Fruit fly (Drosophila melanogaster) Kc167 (cell line): Measurements from ENCODE around the gene CG31904.
"Not testable (repeated sequence)": the region's sequence is repeated elsewhere in the genome, so short reads cannot be mapped to it uniquely, and the experiment has no call there.

Experiments used
- Myc ChIP-seq: fragments of >200 bp; optimal IDR thresholded peaks from 2 replicates; lab custom pipeline; 2017; ENCODE audit warnings: missing external identifiers
- Sin3A ChIP-seq: fragments of >200 bp; optimal IDR thresholded peaks from 2 replicates; lab custom pipeline; 2018; ENCODE audit warnings: missing external identifiers
- h ChIP-seq: fragments of >200 bp; optimal IDR thresholded peaks from 3 replicates; lab custom pipeline; 2018; ENCODE audit warnings: missing external identifiers
- insv ChIP-seq: fragments of >200 bp; optimal IDR thresholded peaks from 3 replicates; lab custom pipeline; 2018; ENCODE audit warnings: missing external identifiers
- psq ChIP-seq: fragments of >200 bp; optimal IDR thresholded peaks from 2 replicates; lab custom pipeline; 2017; ENCODE audit warnings: missing external identifiers
- ttk ChIP-seq: sonication (Bioruptor generic); optimal IDR thresholded peaks from 2 replicates; lab custom pipeline; 2017; ENCODE audit warnings: missing external identifiers

Gene CG31904

DNA sequence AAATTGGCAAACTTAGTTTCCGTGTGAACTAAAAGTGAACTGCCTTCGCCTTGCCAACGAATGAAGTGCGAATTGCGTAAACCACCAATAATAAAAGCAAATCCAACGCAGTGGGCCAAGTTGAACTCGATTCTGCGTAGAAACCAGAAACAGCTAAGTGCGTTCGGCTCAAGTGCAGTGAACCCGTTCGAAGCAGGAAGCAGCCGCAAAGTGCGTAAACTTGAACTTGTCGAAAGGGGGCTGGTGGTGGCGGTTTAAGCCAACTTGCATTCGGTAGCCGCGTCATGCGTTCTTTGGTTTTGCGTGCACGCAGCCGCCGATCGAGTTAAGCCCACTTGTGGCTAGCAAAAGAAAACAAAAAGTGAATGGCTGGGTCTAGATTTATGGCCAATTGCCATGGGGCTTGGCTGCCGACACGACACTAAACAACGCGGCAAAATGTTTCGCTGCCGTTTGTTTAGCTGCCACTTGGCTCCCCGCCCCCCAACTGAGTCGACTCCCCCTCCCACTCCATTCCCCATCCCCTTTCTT lies 12.1 kb upstream of the CG31904 start:
- TF ChIP-seq psq (lab: Kevin White, UChicago) (no peak), Myc (no peak), Sin3A (no peak), h (lab: Kevin White, UChicago) (no peak), insv (no peak), ttk (no peak)

DNA sequence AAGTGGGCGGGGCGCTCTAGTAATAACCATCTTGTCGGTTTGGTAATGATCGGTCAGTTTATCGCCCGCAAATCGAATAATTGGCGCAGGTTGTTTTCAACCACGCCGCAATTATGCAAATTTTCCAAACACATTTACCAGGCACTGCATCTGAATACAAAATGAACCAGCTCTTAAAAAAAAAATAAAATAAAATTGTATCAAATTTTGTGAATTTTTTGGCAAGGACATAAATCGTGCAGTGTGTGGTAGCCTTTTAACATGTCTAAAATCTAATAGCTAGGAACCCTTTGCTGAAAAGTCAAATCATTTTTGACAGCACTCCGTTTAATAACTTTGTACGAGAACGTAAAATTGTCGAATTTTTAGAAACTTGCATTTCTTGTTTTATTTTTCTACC lies 8.4 kb upstream of the CG31904 start, which contains the start of gene ATPsynGL:
ATPsynGL (plus strand) TSS at position 301 of the 400 bp plus-strand sequence.
- TF ChIP-seq psq (lab: Kevin White, UChicago) (no peak), insv (no peak), ttk (no peak), h (lab: Kevin White, UChicago) (no peak), Sin3A (no peak), Myc (no peak)

DNA sequence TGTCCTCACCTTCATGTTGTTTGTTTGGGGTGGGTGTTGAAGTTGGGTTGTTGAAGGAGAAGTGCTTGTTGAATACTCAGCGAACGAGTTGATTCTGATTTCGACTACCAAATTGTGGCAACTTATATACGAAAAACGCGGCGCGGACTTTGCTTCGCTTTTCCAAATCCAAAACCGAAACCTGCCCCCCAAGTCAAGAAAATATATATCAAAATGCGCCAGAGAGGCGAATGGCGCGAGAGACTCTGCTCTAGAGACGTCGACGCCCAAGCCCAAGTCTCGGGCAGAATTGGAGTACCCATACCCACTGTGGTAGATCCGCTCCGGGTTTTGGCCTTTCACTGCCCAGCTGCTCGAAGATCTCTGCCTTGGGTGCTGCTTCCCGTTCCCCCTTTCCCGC lies 6.1 kb upstream of the CG31904 start, which contains the start of gene CG7214:
CG7214 (minus strand) TSS at position 101 of the 400 bp plus-strand sequence.
- TF ChIP-seq ttk (no peak), Sin3A (no peak), h (lab: Kevin White, UChicago) (no peak), insv (no peak), psq (lab: Kevin White, UChicago) (no peak), Myc (no peak)

DNA sequence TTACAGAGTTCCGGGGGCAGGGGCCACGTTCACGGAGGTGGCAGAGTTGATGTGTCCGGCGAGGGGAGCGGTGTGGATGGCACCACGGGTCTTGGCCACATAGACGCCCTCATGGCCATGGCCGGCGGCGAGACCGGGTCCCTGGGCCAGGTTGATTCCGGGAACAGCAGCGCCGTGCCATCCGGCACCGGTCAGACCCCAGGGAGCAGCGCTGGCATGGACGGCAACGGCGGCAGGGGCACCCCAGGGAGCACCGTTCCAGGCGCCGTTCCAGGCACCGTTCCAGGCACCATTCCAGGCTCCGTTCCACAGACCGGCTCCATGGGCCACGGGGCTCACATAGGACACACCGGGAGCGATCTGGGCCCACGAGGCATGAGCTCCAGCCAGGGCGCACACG lies 5.6 kb upstream of the CG31904 start:
- no peak for TF ChIP-seq psq (lab: Kevin White, UChicago)
- no peak for TF ChIP-seq Myc
- TF ChIP-seq ttk: no peak
- no peak for TF ChIP-seq insv

DNA sequence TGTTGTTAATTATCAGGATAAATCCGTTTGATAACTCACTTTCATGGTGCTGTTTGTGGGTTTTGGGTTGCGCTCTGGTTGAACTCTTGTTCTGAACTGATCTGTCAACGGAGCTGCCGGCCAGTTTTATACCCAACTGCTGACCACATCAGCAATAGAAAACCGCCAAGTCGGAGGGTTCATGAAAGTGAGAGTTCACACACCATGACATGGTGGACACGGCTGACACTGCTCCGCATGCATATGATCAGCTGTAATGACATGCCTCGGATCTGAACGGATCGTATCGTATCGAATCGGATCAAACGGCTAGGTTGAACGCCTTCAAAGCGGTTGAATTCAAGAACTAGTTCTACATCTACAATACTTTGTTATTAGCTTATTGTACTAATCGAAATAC lies 2.8 kb upstream of the CG31904 start, which contains the start of gene Acp1:
Acp1 (minus strand) TSS at position 101 of the 400 bp plus-strand sequence.
- no peak for TF ChIP-seq psq (lab: Kevin White, UChicago)
- no peak for TF ChIP-seq Myc
- TF ChIP-seq Sin3A: no peak
- TF ChIP-seq h (lab: Kevin White, UChicago): no peak
- no peak for TF ChIP-seq insv
- TF ChIP-seq ttk: no peak

DNA sequence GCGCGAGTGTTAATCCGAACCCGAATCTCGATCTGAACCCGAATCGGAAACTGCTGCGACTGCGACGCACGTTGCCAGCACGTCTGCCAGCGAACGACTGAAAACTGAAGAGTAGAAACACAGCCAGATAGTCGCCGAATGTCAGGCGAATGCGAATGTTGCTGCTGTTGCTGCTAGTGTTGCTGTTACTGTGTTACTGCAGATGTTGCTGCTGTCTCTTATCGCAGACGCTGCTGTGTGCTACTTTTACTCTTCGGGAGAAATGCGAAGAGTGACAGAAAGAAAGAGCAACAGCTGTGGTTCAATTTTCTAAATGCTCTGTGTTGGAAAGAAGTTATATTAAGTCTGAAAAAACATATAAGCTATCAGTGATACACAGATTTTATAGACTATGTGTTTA lies 6.0 kb downstream of the CG31904 start, which contains the start of gene CG13796:
CG13796 (minus strand) TSS at position 101 of the 400 bp plus-strand sequence.
- not testable (repeated sequence) for TF ChIP-seq insv; h (lab: Kevin White, UChicago); psq (lab: Kevin White, UChicago)

DNA sequence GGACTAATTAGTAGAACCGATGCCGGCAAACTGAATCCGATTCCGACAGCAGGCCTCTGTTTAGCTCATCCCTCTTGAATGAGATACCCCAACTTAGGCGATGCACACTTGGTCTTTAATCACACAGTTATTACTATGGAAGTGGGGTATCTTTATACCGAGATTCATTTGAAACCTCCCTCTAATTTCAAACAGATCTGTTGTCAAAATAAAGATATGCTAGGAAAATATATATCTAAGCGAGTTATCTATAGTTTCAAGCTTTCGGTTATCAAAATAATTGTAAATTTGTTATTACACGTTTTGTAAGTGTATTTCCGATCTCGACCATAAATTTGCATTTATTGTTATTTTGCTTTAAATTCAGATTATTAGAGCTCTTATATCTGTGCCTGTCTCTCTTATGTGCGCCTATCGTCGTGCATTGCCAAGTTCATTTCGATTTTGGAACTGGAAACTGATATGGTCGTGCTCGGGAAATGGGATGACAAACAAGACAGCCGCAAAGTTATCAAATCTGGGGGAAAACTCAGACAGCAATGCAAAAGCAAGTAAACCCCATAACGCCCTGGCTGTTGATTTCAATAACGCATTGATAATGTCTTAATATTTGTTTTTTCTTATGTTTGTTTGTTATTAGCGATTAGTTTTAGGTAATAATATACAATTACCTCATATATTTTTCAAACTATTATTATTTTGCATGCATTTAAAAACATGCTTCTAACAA lies 12.2 kb downstream of the CG31904 start, which contains the start of gene CG13795:
CG13795 (minus strand) TSS at position 31 of the 730 bp plus-strand sequence.
- TF ChIP-seq ttk (no peak), Sin3A (no peak), Myc (no peak)

DNA sequence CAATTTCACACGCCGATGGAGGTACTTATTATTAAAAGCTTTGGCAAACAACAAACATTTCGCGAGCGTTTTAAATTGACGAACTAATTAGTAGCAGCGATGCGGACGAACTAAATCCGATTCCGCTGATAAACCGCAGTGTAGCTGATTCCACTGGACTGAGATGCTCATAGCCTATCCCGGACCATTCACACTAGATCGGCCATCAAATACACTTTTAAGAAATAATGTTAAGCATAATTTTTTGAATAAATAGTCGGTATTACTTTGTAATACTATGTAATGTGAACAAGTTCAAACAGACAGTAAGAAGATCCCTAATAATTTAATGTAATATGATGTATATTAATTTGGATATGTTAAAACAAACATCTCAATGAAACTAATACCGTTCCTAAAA lies 15.9 kb downstream of the CG31904 start, which contains the start of gene CG13794:
CG13794 (minus strand) TSS at position 101 of the 400 bp plus-strand sequence.
- TF ChIP-seq Sin3A: no peak
- TF ChIP-seq insv: no peak
- no peak for TF ChIP-seq Myc
- TF ChIP-seq psq (lab: Kevin White, UChicago): no peak
- TF ChIP-seq ttk: no peak
- TF ChIP-seq h (lab: Kevin White, UChicago): no peak

DNA sequence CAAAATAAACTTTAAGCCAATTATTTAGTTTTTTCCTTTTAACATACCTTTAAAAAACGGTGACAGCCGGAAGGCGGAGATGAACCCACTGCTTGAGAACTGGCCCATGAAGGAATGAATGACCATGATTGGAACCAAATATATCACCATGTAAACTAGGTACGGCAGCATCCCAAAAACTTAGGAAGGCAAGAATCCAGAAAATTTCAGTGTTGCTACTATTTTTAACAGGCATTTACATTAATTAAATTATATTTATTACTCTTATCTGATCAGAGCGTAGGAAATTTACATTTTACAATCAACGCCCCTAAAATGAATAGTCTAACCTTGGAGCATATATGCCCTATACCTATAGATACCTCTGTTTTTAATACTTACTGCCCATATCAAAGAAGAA lies 16.5 kb downstream of the CG31904 start:
- TF ChIP-seq Sin3A (no peak), Myc (no peak)

DNA sequence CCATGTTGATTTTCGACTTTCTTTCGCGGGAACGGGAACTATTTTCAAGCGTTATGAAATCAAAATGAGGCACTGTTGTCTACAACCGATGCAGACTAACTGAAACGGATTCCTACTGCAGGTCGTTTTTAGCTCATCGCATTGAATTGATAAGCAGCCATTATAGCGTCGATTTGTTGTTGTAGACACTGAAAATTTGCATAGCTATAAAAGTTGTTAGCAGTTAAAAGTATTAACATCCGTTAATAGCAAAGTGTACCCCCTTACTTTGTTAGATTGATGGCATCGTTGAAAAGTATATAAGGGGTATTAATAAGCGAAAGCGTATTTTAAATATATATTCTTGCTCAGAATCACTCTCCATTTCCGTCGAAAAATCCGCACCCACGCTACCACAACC lies 19.2 kb downstream of the CG31904 start, which contains the start of gene CG13793:
CG13793 (minus strand) TSS at position 101 of the 400 bp plus-strand sequence.
- TF ChIP-seq psq (lab: Kevin White, UChicago) (no peak), Sin3A (no peak), Myc (no peak), h (lab: Kevin White, UChicago) (no peak), insv (no peak), ttk (no peak)

DNA sequence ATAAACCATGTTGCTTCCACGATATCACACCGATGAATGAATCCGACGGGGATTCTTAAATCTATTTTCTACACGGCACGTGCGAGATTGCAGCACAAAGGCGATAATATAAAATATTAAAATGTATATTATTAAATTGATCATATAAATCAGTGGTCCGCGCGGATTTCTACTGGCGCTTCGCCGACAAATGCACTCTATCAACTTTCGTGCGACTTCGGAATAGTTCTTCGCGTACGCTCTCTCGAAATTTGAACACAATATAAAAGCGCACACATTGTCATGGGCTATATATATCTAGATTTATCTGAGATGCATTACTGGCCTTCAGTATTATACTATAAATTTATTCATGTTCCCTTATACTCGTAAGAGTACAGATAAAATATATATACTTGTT lies 22.1 kb downstream of the CG31904 start, which contains the start of gene CG33296:
CG33296 (minus strand) TSS at position 101 of the 400 bp plus-strand sequence.
- TF ChIP-seq ttk (no peak), Sin3A (no peak), Myc (no peak), psq (lab: Kevin White, UChicago) (no peak), insv (no peak), h (lab: Kevin White, UChicago) (no peak)

DNA sequence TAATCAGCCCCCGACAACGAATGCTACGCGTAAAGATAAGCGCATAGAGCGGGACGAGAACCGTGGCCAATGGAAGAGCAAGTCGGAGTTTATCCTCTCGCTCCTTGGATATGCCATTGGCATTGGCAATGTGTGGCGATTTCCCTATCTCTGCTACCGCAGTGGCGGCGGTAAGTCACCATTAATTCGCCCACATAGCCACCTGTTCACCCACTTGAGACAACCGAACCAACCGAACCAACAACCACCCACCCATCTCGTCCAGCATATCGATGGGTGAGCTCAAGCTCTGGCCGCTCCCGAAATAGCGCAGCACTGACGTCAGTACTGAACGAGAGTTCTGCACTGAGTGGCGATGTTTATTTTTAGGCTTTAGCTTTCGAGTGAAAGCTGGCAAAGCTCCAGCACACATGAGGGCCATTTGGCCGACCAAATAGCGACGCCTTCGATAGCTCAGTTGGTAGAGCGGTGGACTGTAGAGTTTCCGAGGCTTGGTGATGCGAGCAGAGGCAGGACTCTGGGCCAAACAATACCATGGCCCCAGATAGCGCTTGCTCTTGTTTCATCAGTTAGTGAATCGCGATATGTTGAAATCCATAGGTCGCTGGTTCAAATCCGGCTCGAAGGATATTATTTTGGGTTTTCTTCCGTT lies 27.4 kb downstream of the CG31904 start:
- TF ChIP-seq Myc (no peak), Sin3A (no peak), h (lab: Kevin White, UChicago) (no peak), insv (no peak), ttk (no peak)

DNA sequence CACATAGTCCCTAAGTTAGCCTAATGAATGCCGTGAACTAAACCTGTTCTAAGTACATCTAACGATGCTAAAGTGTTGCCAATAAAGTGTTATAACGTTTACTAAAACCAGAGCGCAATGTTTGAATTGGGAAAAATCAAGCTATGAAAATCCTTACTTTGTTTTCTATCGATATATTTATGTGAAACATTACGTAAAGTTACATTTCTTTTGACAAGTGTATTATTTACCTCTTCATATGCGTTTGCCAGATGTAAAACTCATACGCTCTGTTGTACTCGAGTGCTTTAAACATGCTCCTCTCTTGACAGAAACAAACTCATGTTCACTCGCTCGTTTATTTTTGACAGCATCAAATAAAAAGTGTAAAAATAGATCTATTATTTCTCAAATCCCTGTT lies 28.0 kb downstream of the CG31904 start, which contains the start of gene Ntl:
Ntl (plus strand) TSS at position 301 of the 400 bp plus-strand sequence.
- TF ChIP-seq Myc: no peak
- no peak for TF ChIP-seq insv
- no peak for TF ChIP-seq Sin3A
- no peak for TF ChIP-seq psq (lab: Kevin White, UChicago)
- no peak for TF ChIP-seq h (lab: Kevin White, UChicago)
- no peak for TF ChIP-seq ttk
